Worm (Caenorhabditis elegans): ENCODE data around the gene ooc-3.

DNA sequence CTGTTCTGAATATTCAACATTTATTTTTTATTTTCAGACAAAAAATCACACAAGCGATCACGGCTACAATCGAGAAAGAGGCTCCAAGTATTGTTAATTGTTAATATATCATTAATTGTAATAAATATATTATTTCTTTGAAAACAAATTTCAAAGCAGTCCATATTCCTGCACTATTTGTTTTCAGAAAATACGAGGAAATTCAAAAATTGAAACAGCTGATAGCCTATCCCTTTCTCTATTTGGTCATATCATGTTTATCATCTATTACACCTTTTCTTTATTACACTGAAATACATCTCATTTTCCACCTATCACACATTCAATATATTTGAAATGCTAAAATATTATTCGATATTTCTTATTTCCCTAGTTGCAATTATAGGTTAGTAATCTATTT is 50.1 kb downstream of the ooc-3 start, which contains the start of gene W02B12.13:
- TF ChIP-seq nhr-77 (tag; optimal IDR thresholded peaks at IDR 0.05) (no peak), zag-1 (tag; optimal IDR thresholded peaks at IDR 0.05) (no peak), nhr-28 (tag; optimal IDR thresholded peaks at IDR 0.05) (no peak), nhr-76 (tag; optimal IDR thresholded peaks at IDR 0.05) (no peak), ama-1 (optimal IDR thresholded peaks at IDR 0.05) (no peak), R02D3.7 (tag; optimal IDR thresholded peaks at IDR 0.05) (no peak), elt-2 (tag; optimal IDR thresholded peaks at IDR 0.05) (no peak), fkh-10 (GFP tag; optimal IDR thresholded peaks at IDR 0.05) (no peak), sea-2 (GFP tag; optimal IDR thresholded peaks at IDR 0.05) (no peak), nhr-11 (tag; optimal IDR thresholded peaks at IDR 0.05) (no peak)
